Fruit fly (Drosophila melanogaster) whole organism, embryonic: ENCODE results near the gene SelT.
A peak's percentile ranks its signal among the peaks of the same experiment; 100 is the strongest.

Experiments used
- Aef1 ChIP-seq: fragments of 200-800 bp; sonication (Bioruptor generic); IDR thresholded peaks from 3 replicates; pipeline ENCODE4 v1.3.6; 2022; ENCODE audit warnings: missing biosample characterization, missing genetic modification characterization
- Atf3 ChIP-seq: fragments of 200-800 bp; sonication (Bioruptor generic); optimal IDR thresholded peaks from 3 replicates; lab custom pipeline; 2016; ENCODE audit warnings: missing biosample characterization, missing genetic modification characterization
- CG10366 ChIP-seq: fragments of 200-800 bp; sonication (Bioruptor generic); IDR thresholded peaks from 2 replicates; pipeline ENCODE4 v1.3.6; 2022; ENCODE audit warnings: missing biosample characterization, missing genetic modification characterization
- CG11093 ChIP-seq: fragments of 200-800 bp; sonication (Bioruptor generic); IDR thresholded peaks from 3 replicates; pipeline ENCODE4 v1.3.6; 2022; ENCODE audit warnings: missing biosample characterization, missing genetic modification characterization
- CG1233 ChIP-seq: fragments of 200-800 bp; sonication (Bioruptor generic); optimal IDR thresholded peaks from 4 replicates; lab custom pipeline; 2018; ENCODE audit warnings: missing biosample characterization, mild to moderate bottlenecking, missing genetic modification characterization
- CG12769 ChIP-seq: fragments of 200-800 bp; sonication (Bioruptor generic); optimal IDR thresholded peaks from 2 replicates; lab custom pipeline; 2019; ENCODE audit warnings: missing biosample characterization, mild to moderate bottlenecking, missing genetic modification characterization, moderate library complexity
- CG12942 ChIP-seq: fragments of 200-800 bp; sonication (Bioruptor generic); optimal IDR thresholded peaks from 3 replicates; lab custom pipeline; 2016; ENCODE audit warnings: missing biosample characterization, missing genetic modification characterization
- CG13624 ChIP-seq: fragments of 200-800 bp; sonication (Bioruptor generic); optimal IDR thresholded peaks from 2 replicates; lab custom pipeline; 2016; ENCODE audit warnings: missing biosample characterization, missing genetic modification characterization
- CG15269 ChIP-seq: fragments of 200-800 bp; sonication (Bioruptor generic); optimal IDR thresholded peaks from 2 replicates; lab custom pipeline; 2018; ENCODE audit warnings: missing biosample characterization, mild to moderate bottlenecking, missing genetic modification characterization, moderate library complexity
- CG17568 ChIP-seq: fragments of 200-800 bp; sonication (Bioruptor generic); optimal IDR thresholded peaks from 2 replicates; lab custom pipeline; 2018; ENCODE audit warnings: missing biosample characterization, mild to moderate bottlenecking, missing genetic modification characterization, moderate library complexity
- CG3065 ChIP-seq: fragments of 200-800 bp; sonication (Bioruptor generic); optimal IDR thresholded peaks from 2 replicates; lab custom pipeline; 2016; ENCODE audit warnings: missing biosample characterization, missing genetic modification characterization
- CG3281 ChIP-seq: fragments of 200-800 bp; sonication (Bioruptor generic); optimal IDR thresholded peaks from 3 replicates; lab custom pipeline; 2017; ENCODE audit warnings: missing biosample characterization, mild to moderate bottlenecking, missing genetic modification characterization
- CG33557 ChIP-seq: fragments of 200-800 bp; sonication (Bioruptor generic); optimal IDR thresholded peaks from 2 replicates; lab custom pipeline; 2019; ENCODE audit warnings: missing biosample characterization, mild to moderate bottlenecking, missing genetic modification characterization, moderate library complexity
- CG3407 ChIP-seq: fragments of 200-800 bp; sonication (Bioruptor generic); optimal IDR thresholded peaks from 2 replicates; lab custom pipeline; 2018; ENCODE audit warnings: missing biosample characterization, mild to moderate bottlenecking, missing genetic modification characterization
- CG4360 ChIP-seq: fragments of 200-800 bp; sonication (Bioruptor generic); IDR thresholded peaks from 2 replicates; pipeline ENCODE4 v1.3.6; 2022; ENCODE audit warnings: missing biosample characterization, missing genetic modification characterization
- CG4424 ChIP-seq: fragments of 200-800 bp; sonication (Bioruptor generic); optimal IDR thresholded peaks from 3 replicates; lab custom pipeline; 2016; ENCODE audit warnings: missing biosample characterization, missing genetic modification characterization
- CG7357 ChIP-seq: fragments of 200-800 bp; sonication (Bioruptor generic); IDR thresholded peaks from 3 replicates; pipeline ENCODE4 v1.3.6; 2022; ENCODE audit warnings: missing biosample characterization, missing genetic modification characterization
- CG7556 ChIP-seq: fragments of 200-800 bp; sonication (Bioruptor generic); optimal IDR thresholded peaks from 2 replicates; lab custom pipeline; 2017; ENCODE audit warnings: missing biosample characterization, mild to moderate bottlenecking, missing genetic modification characterization
- CG8290 ChIP-seq, 3 experiments: fragments of 200-800 bp; sonication (Bioruptor generic); optimal IDR thresholded peaks; 2 replicates each; lab custom pipeline; 2016 to 2019; ENCODE audit warnings: missing biosample characterization in 3 of 3, missing genetic modification characterization in 3 of 3, mild to moderate bottlenecking in 2 of 3, moderate library complexity in 1 of 3
- CG8388 ChIP-seq: fragments of 200-800 bp; sonication (Bioruptor generic); optimal IDR thresholded peaks from 2 replicates; lab custom pipeline; 2019; ENCODE audit warnings: missing biosample characterization, mild to moderate bottlenecking, missing genetic modification characterization, moderate library complexity
- CG9932 ChIP-seq: fragments of 200-800 bp; sonication (Bioruptor generic); IDR thresholded peaks from 2 replicates; pipeline ENCODE4 v1.3.6; 2022; ENCODE audit warnings: missing biosample characterization, missing genetic modification characterization
- CoRest ChIP-seq: fragments of 200-800 bp; sonication (Bioruptor generic); optimal IDR thresholded peaks from 3 replicates; lab custom pipeline; 2018; ENCODE audit warnings: missing biosample characterization, mild to moderate bottlenecking, missing genetic modification characterization, moderate library complexity
- MTF-1 ChIP-seq: fragments of 200-800 bp; sonication (Bioruptor generic); optimal IDR thresholded peaks from 2 replicates; lab custom pipeline; 2018; ENCODE audit warnings: missing biosample characterization, mild to moderate bottlenecking, missing genetic modification characterization, borderline replicate concordance
- Mad ChIP-seq: fragments of 200-800 bp; sonication (Bioruptor generic); optimal IDR thresholded peaks from 2 replicates; lab custom pipeline; 2016; ENCODE audit warnings: missing biosample characterization, missing genetic modification characterization
- Nf-YB ChIP-seq: fragments of 200-800 bp; sonication (Bioruptor generic); optimal IDR thresholded peaks from 3 replicates; lab custom pipeline; 2019; ENCODE audit warnings: missing biosample characterization, mild to moderate bottlenecking, missing genetic modification characterization, moderate library complexity
- Ptx1 ChIP-seq: fragments of 200-800 bp; sonication (Bioruptor generic); IDR thresholded peaks from 2 replicates; pipeline ENCODE4 v1.3.6; 2022; ENCODE audit warnings: missing biosample characterization, missing genetic modification characterization
- Scr ChIP-seq: fragments of 200-800 bp; sonication (Bioruptor generic); IDR thresholded peaks from 2 replicates; pipeline ENCODE4 v1.3.6; 2022; ENCODE audit warnings: missing biosample characterization, missing genetic modification characterization; ENCODE audit not compliant: partially characterized antibody
- abd-A ChIP-seq: fragments of 200-800 bp; sonication (Bioruptor generic); optimal IDR thresholded peaks from 3 replicates; lab custom pipeline; 2019; ENCODE audit warnings: missing biosample characterization, mild to moderate bottlenecking, missing genetic modification characterization, moderate library complexity
- az2 ChIP-seq: fragments of 200-800 bp; sonication (Bioruptor generic); optimal IDR thresholded peaks from 3 replicates; lab custom pipeline; 2016; ENCODE audit warnings: missing biosample characterization, missing genetic modification characterization
- cato ChIP-seq: fragments of 200-800 bp; sonication (Bioruptor generic); optimal IDR thresholded peaks from 2 replicates; lab custom pipeline; 2016; ENCODE audit warnings: missing biosample characterization, missing genetic modification characterization, borderline replicate concordance
- crol ChIP-seq: fragments of 200-800 bp; sonication (Bioruptor generic); IDR thresholded peaks from 2 replicates; pipeline ENCODE4 v1.3.6; 2022; ENCODE audit warnings: missing biosample characterization, missing genetic modification characterization
- da ChIP-seq: fragments of 200-800 bp; sonication (Bioruptor generic); optimal IDR thresholded peaks from 2 replicates; lab custom pipeline; 2016; ENCODE audit warnings: missing biosample characterization, missing genetic modification characterization
- disco-r ChIP-seq: fragments of 200-800 bp; sonication (Bioruptor generic); optimal IDR thresholded peaks from 2 replicates; lab custom pipeline; 2016; ENCODE audit warnings: missing biosample characterization, missing genetic modification characterization
- grn ChIP-seq: fragments of 200-800 bp; sonication (Bioruptor generic); optimal IDR thresholded peaks from 3 replicates; lab custom pipeline; 2017; ENCODE audit warnings: missing biosample characterization, missing genetic modification characterization
- hkb ChIP-seq, 2 experiments: fragments of 200-800 bp in 1 of 2; fragments of >200 bp in 1 of 2; sonication (Bioruptor generic) in 1 of 2; IDR thresholded peaks in 1 of 2; optimal IDR thresholded peaks in 1 of 2; 2 replicates each; pipeline versions ENCODE4 v1.3.6 to Lab custom; 2017 to 2022; ENCODE audit warnings: missing biosample characterization in 1 of 2, missing genetic modification characterization in 1 of 2
- inv ChIP-seq: fragments of 200-800 bp; sonication (Bioruptor generic); IDR thresholded peaks from 2 replicates; pipeline ENCODE4 v1.3.6; 2022; ENCODE audit warnings: missing biosample characterization, missing genetic modification characterization; ENCODE audit not compliant: partially characterized antibody
- oc ChIP-seq: fragments of 200-800 bp; sonication (Bioruptor generic); optimal IDR thresholded peaks from 2 replicates; lab custom pipeline; 2018; ENCODE audit warnings: missing biosample characterization, mild to moderate bottlenecking, missing genetic modification characterization, moderate library complexity
- onecut ChIP-seq: fragments of 200-800 bp; sonication (Bioruptor generic); IDR thresholded peaks from 2 replicates; pipeline ENCODE4 v1.3.6; 2022; ENCODE audit warnings: missing biosample characterization, missing genetic modification characterization
- prd ChIP-seq, 3 experiments: fragments of >200 bp in 2 of 3; fragments of 200-800 bp in 1 of 3; sonication (Bioruptor generic) in 1 of 3; optimal IDR thresholded peaks in 2 of 3; IDR thresholded peaks in 1 of 3; 2 replicates in 2 of 3; 3 replicates in 1 of 3; pipeline versions ENCODE4 v1.3.6 to Lab custom; 2017 to 2022; ENCODE audit warnings: missing biosample characterization in 1 of 3, missing genetic modification characterization in 1 of 3
- rib ChIP-seq: fragments of 200-800 bp; sonication (Bioruptor generic); IDR thresholded peaks from 2 replicates; pipeline ENCODE4 v1.3.6; 2022; ENCODE audit warnings: missing biosample characterization, missing genetic modification characterization
- sc ChIP-seq, 3 experiments: fragments of >200 bp in 2 of 3; fragments of 200-800 bp in 1 of 3; sonication (Bioruptor generic) in 1 of 3; optimal IDR thresholded peaks; 2 replicates in 2 of 3; 3 replicates in 1 of 3; lab custom pipeline; 2017; ENCODE audit warnings: mild to moderate bottlenecking in 1 of 3, missing biosample characterization in 1 of 3, missing genetic modification characterization in 1 of 3, missing genetic modification reagents in 1 of 3
- schlank ChIP-seq: fragments of 200-800 bp; sonication (Bioruptor generic); optimal IDR thresholded peaks from 2 replicates; lab custom pipeline; 2018; ENCODE audit warnings: missing biosample characterization, mild to moderate bottlenecking, missing genetic modification characterization
- scrt ChIP-seq: fragments of 200-800 bp; sonication (Bioruptor generic); optimal IDR thresholded peaks from 2 replicates; lab custom pipeline; 2018; ENCODE audit warnings: missing biosample characterization, mild to moderate bottlenecking, missing genetic modification characterization, moderate library complexity
- sima ChIP-seq: fragments of 200-800 bp; sonication (Bioruptor generic); optimal IDR thresholded peaks from 2 replicates; lab custom pipeline; 2016; ENCODE audit warnings: missing biosample characterization, missing genetic modification characterization
- sna ChIP-seq: fragments of 200-800 bp; sonication (Bioruptor generic); IDR thresholded peaks from 2 replicates; pipeline ENCODE4 v1.3.6; 2022; ENCODE audit warnings: missing biosample characterization, missing genetic modification characterization; ENCODE audit not compliant: partially characterized antibody
- ssp ChIP-seq: fragments of 200-800 bp; sonication (Bioruptor generic); IDR thresholded peaks from 2 replicates; pipeline ENCODE4 v1.3.6; 2022; ENCODE audit warnings: missing biosample characterization, missing genetic modification characterization
- vvl ChIP-seq: fragments of 200-800 bp; sonication (Bioruptor generic); IDR thresholded peaks from 2 replicates; pipeline ENCODE4 v1.3.6; 2022; ENCODE audit warnings: missing biosample characterization, missing genetic modification characterization
- zfh2 ChIP-seq: fragments of 200-800 bp; sonication (Bioruptor generic); optimal IDR thresholded peaks from 2 replicates; lab custom pipeline; 2016; ENCODE audit warnings: missing biosample characterization, missing genetic modification characterization

The SelT gene

dm6 chr2L:4976988-4977551, 33.7 kb upstream of the SelT start, which contains the start of the genes Gmd and CG3792 (continued):
- TF ChIP-seq Atf3 (GFP tag; lab: Kevin White, UChicago) (peak; percentile 89), Ptx1 (GFP tag; lab: Robert Waterston, UW) (peak; percentile 98), rib (GFP tag; lab: Robert Waterston, UW) (peak; percentile 96), Mad (GFP tag; lab: Kevin White, UChicago) (peak; percentile 90), ssp (GFP tag; lab: Robert Waterston, UW) (peak; percentile 91), MTF-1 (peak; percentile 89), CG33557 (GFP tag; lab: Kevin White, UChicago) (peak; percentile 82), CG1233 (GFP tag; lab: Kevin White, UChicago) (peak; percentile 94), oc (tag; lab: Kevin White, UChicago) (peak; percentile 92), cato (peak; percentile 91), sna (GFP tag; lab: Robert Waterston, UW) (peak; percentile 80), crol (GFP tag; lab: Robert Waterston, UW) (peak; percentile 62), CG7357 (peak; percentile 90), CG8388 (GFP tag; lab: Kevin White, UChicago) (peak; percentile 82), onecut (GFP tag; lab: Robert Waterston, UW) (peak; percentile 89), CG4424 (GFP tag; lab: Kevin White, UChicago) (peak; percentile 97), schlank (peak; percentile 82), CG10366 (GFP tag; lab: Robert Waterston, UW) (peak; percentile 94), Scr (GFP tag; lab: Robert Waterston, UW) (peak; percentile 82), CG12942 (GFP tag; lab: Kevin White, UChicago) (peak; percentile 95), CG3281 (GFP tag; lab: Kevin White, UChicago) (peak; percentile 95), CG13624 (GFP tag; lab: Kevin White, UChicago) (peak; percentile 94), CG3407 (GFP tag; lab: Kevin White, UChicago) (peak; percentile 78), da (peak; percentile 69), CoRest (tag; lab: Kevin White, UChicago) (peak; percentile 97), CG17568 (no peak), scrt (GFP tag; lab: Kevin White, UChicago) (no peak), CG8290 (GFP tag; optimal IDR thresholded peaks at IDR 0.05; lab: Kevin White, UChicago) (peak; percentile 95), CG8290 (tag; optimal IDR thresholded peaks at IDR 0.05; lab: Kevin White, UChicago) (peak; percentile 82 to 84), Aef1 (GFP tag; lab: Robert Waterston, UW) (peak; percentile 95), CG11093 (GFP tag; lab: Robert Waterston, UW) (peak; percentile 94), az2 (GFP tag; lab: Kevin White, UChicago) (peak; percentile 95), sc (optimal IDR thresholded peaks at IDR 0.05; lab: Kevin White, UChicago) (no peak), sc (GFP tag; optimal IDR thresholded peaks at IDR 0.05; lab: Kevin White, UChicago) (peak; percentile 82), zfh2 (GFP tag; lab: Kevin White, UChicago) (peak; percentile 89), CG12769 (tag; lab: Kevin White, UChicago) (no peak), CG4360 (GFP tag; lab: Robert Waterston, UW) (peak; percentile 70), vvl (GFP tag; lab: Robert Waterston, UW) (peak; percentile 98), CG3065 (GFP tag; lab: Kevin White, UChicago) (peak; percentile 79), inv (GFP tag; lab: Robert Waterston, UW) (peak; percentile 84), grn (GFP tag; lab: Kevin White, UChicago) (peak; percentile 59), Nf-YB (GFP tag; lab: Kevin White, UChicago) (peak; percentile 82), CG7556 (GFP tag; lab: Kevin White, UChicago) (peak; percentile 96), CG15269 (no peak), sima (GFP tag; lab: Kevin White, UChicago) (peak; percentile 77), abd-A (tag; lab: Kevin White, UChicago) (no peak), disco-r (GFP tag; lab: Kevin White, UChicago) (peak; percentile 85), CG9932 (GFP tag; lab: Robert Waterston, UW) (peak; percentile 98), prd (optimal IDR thresholded peaks at IDR 0.05; lab: Kevin White, UChicago) (no peak), prd (GFP tag; IDR thresholded peaks at IDR 0.05; lab: Robert Waterston, UW) (peak; percentile 97), hkb (optimal IDR thresholded peaks at IDR 0.05; lab: Kevin White, UChicago) (peak; percentile 17), hkb (GFP tag; IDR thresholded peaks at IDR 0.05; lab: Robert Waterston, UW) (peak; percentile 96)
